Fruit fly (Drosophila melanogaster): ENCODE measurements around the gene CG12054.

The CG12054 gene

dm6 chr3R:31252093-31252962 lies 31.8 kb downstream of the CG12054 start, which contains the start of the genes qless and mRpL32:
Gene qless (minus strand): TSS chr3R:31252608.
Gene mRpL32 (plus strand): TSS chr3R:31252872.
- TF ChIP-seq dmrt93B (GFP tag; optimal IDR thresholded peaks at IDR 0.05), result peak; percentile 43
- TF ChIP-seq HLH106 (tag; optimal IDR thresholded peaks at IDR 0.05), result peak; percentile 70
- TF ChIP-seq h (GFP tag; optimal IDR thresholded peaks at IDR 0.05), result peak; percentile 72
- peak; percentile 42 for TF ChIP-seq OdsH (GFP tag; optimal IDR thresholded peaks at IDR 0.05)
- TF ChIP-seq tai (GFP tag; optimal IDR thresholded peaks at IDR 0.05), result no peak
- TF ChIP-seq CG32264 (GFP tag; optimal IDR thresholded peaks at IDR 0.05), result peak; percentile 26
- no peak for TF ChIP-seq Sp1 (GFP tag; optimal IDR thresholded peaks at IDR 0.05)
- no peak for TF ChIP-seq Mio (GFP tag; optimal IDR thresholded peaks at IDR 0.05)
- no peak for TF ChIP-seq lola (GFP tag; optimal IDR thresholded peaks at IDR 0.05)
- TF ChIP-seq Hr83 (GFP tag; optimal IDR thresholded peaks at IDR 0.05; ENCODE audit: poor library complexity, severe bottlenecking), result peak; percentile 16
- TF ChIP-seq psq (GFP tag; optimal IDR thresholded peaks at IDR 0.05), result no peak
- no peak for TF ChIP-seq dsf (GFP tag; optimal IDR thresholded peaks at IDR 0.05; ENCODE audit: borderline replicate concordance)
- TF ChIP-seq Vsx2 (GFP tag; optimal IDR thresholded peaks at IDR 0.05; ENCODE audit: partially characterized antibody), result no peak
- TF ChIP-seq pan (optimal IDR thresholded peaks at IDR 0.05), result no peak
- no peak for TF ChIP-seq Dif (GFP tag; optimal IDR thresholded peaks at IDR 0.05; ENCODE audit: partially characterized antibody)
- peak; percentile 54 to 80 for TF ChIP-seq foxo (GFP tag; optimal IDR thresholded peaks at IDR 0.05)
- TF ChIP-seq fru (GFP tag; optimal IDR thresholded peaks at IDR 0.05), result peak; percentile 55
- TF ChIP-seq N (GFP tag; optimal IDR thresholded peaks at IDR 0.05), result no peak
- TF ChIP-seq Dfd (GFP tag; optimal IDR thresholded peaks at IDR 0.05), result no peak
- TF ChIP-seq Abd-B (GFP tag; optimal IDR thresholded peaks at IDR 0.05), result no peak
- TF ChIP-seq woc (GFP tag; optimal IDR thresholded peaks at IDR 0.05), result peak; percentile 36
- peak; percentile 56 for TF ChIP-seq sv (GFP tag; optimal IDR thresholded peaks at IDR 0.05)
- peak in 1 of 2 experiments; percentile 2 for TF ChIP-seq dl (GFP tag; optimal IDR thresholded peaks at IDR 0.05; ENCODE audit: insufficient read depth in 1 of 2, partially characterized antibody in 2 of 2)
- peak; percentile 47 for TF ChIP-seq Jra (GFP tag; optimal IDR thresholded peaks at IDR 0.05)
- no peak for TF ChIP-seq brk (GFP tag; optimal IDR thresholded peaks at IDR 0.05)
- no peak for TF ChIP-seq usp (GFP tag; optimal IDR thresholded peaks at IDR 0.05)
- TF ChIP-seq rgr (GFP tag; optimal IDR thresholded peaks at IDR 0.05), result peak; percentile 47
- TF ChIP-seq Hnf4 (GFP tag; optimal IDR thresholded peaks at IDR 0.05), result peak; percentile 76
- TF ChIP-seq GATAd (GFP tag; optimal IDR thresholded peaks at IDR 0.05), result peak; percentile 46
- TF ChIP-seq Hr78 (GFP tag; optimal IDR thresholded peaks at IDR 0.05), result no peak
- TF ChIP-seq sage (GFP tag; optimal IDR thresholded peaks at IDR 0.05), result peak; percentile 39
- TF ChIP-seq CrebA (GFP tag; optimal IDR thresholded peaks at IDR 0.05; ENCODE audit: borderline replicate concordance), result no peak
- peak; percentile 53 for TF ChIP-seq ey (GFP tag; optimal IDR thresholded peaks at IDR 0.05)
- TF ChIP-seq Rel (GFP tag; optimal IDR thresholded peaks at IDR 0.05), result no peak
- TF ChIP-seq Rel (tag; optimal IDR thresholded peaks at IDR 0.05), result peak; percentile 98
- no peak for TF ChIP-seq br (GFP tag; optimal IDR thresholded peaks at IDR 0.05)
- TF ChIP-seq CG9705 (GFP tag; optimal IDR thresholded peaks at IDR 0.05), result peak; percentile 33
- TF ChIP-seq jim (GFP tag; optimal IDR thresholded peaks at IDR 0.05), result no peak
- no peak for TF ChIP-seq Myc (optimal IDR thresholded peaks at IDR 0.05)

dm6 chr3R:31254808-31255207 lies 34.3 kb downstream of the CG12054 start, which contains the start of the genes CG1750 and spn-F:
Gene CG1750 (minus strand): TSS chr3R:31254900.
Gene spn-F (plus strand): TSS chr3R:31255127.
- TF ChIP-seq dsf (GFP tag; optimal IDR thresholded peaks at IDR 0.05; ENCODE audit: borderline replicate concordance), result no peak
- no peak for TF ChIP-seq CG32264 (GFP tag; optimal IDR thresholded peaks at IDR 0.05)
- TF ChIP-seq rgr (GFP tag; optimal IDR thresholded peaks at IDR 0.05), result no peak
- no peak for TF ChIP-seq lola (GFP tag; optimal IDR thresholded peaks at IDR 0.05)
- TF ChIP-seq woc (GFP tag; optimal IDR thresholded peaks at IDR 0.05), result peak; percentile 57

Data from whole organism, wandering third instar larva.